Fruit fly (Drosophila melanogaster): ENCODE measurements around the gene S6k.

Gene S6k

dm6 chr3L:5821506-5821905 lies 10.8 kb upstream of the S6k start (continued):
- TF ChIP-seq CG10209 (GFP tag; optimal IDR thresholded peaks at IDR 0.05) (no peak), pan (optimal IDR thresholded peaks at IDR 0.05) (no peak), pan (GFP tag; optimal IDR thresholded peaks at IDR 0.05 in 1 of 2, IDR thresholded peaks at IDR 0.05 in 1 of 2) (no peak), CG7745 (tag; optimal IDR thresholded peaks at IDR 0.05) (peak; percentile 13), CG1603 (tag; optimal IDR thresholded peaks at IDR 0.05) (no peak), CG10321 (GFP tag; IDR thresholded peaks at IDR 0.05) (no peak), ranshi (GFP tag; IDR thresholded peaks at IDR 0.05) (no peak), nom (GFP tag; optimal IDR thresholded peaks at IDR 0.05) (peak; percentile 48), grn (GFP tag; optimal IDR thresholded peaks at IDR 0.05) (no peak), Sox102F (GFP tag; optimal IDR thresholded peaks at IDR 0.05) (no peak), CG6813 (GFP tag; optimal IDR thresholded peaks at IDR 0.05) (peak; percentile 12), CG15696 (tag; optimal IDR thresholded peaks at IDR 0.05) (peak; percentile 23), CG12104 (GFP tag; optimal IDR thresholded peaks at IDR 0.05) (no peak), ham (GFP tag; IDR thresholded peaks at IDR 0.05) (no peak), CG3163 (GFP tag; optimal IDR thresholded peaks at IDR 0.05) (no peak), Poxn (GFP tag; IDR thresholded peaks at IDR 0.05) (no peak), Dip3 (GFP tag; optimal IDR thresholded peaks at IDR 0.05) (no peak), CG18011 (GFP tag; optimal IDR thresholded peaks at IDR 0.05) (no peak), gt (GFP tag; IDR thresholded peaks at IDR 0.05) (no peak), Sry-β (GFP tag; optimal IDR thresholded peaks at IDR 0.05) (no peak), CG11093 (GFP tag; IDR thresholded peaks at IDR 0.05) (no peak), CG7372 (GFP tag; IDR thresholded peaks at IDR 0.05) (peak; percentile 37; the same call in 1 of the 2 replicates), Pdp1 (GFP tag; optimal IDR thresholded peaks at IDR 0.05) (no peak), corto (GFP tag; optimal IDR thresholded peaks at IDR 0.05) (no peak), ro (GFP tag; IDR thresholded peaks at IDR 0.05) (no peak), vfl (GFP tag; optimal IDR thresholded peaks at IDR 0.05) (no peak), BtbVII (GFP tag; optimal IDR thresholded peaks at IDR 0.05) (no peak), CG17568 (GFP tag; optimal IDR thresholded peaks at IDR 0.05) (no peak)

- peak; percentile 84 for TF ChIP-seq CTCF (GFP tag; optimal IDR thresholded peaks at IDR 0.05)
- TF ChIP-seq ssp (GFP tag; IDR thresholded peaks at IDR 0.05), result no peak
These were observed 10.1 kb upstream of the S6k start for dm6 chr3L:5820793-5821192.

- peak; percentile 28 for TF ChIP-seq Xbp1 (GFP tag; optimal IDR thresholded peaks at IDR 0.05)
- TF ChIP-seq CG8478 (optimal IDR thresholded peaks at IDR 0.05), result no peak
- TF ChIP-seq so (GFP tag; IDR thresholded peaks at IDR 0.05), result peak; percentile 23; the same call in 1 of the 3 replicates
- TF ChIP-seq CG17568 (GFP tag; optimal IDR thresholded peaks at IDR 0.05), result no peak
- TF ChIP-seq twi (tag; optimal IDR thresholded peaks at IDR 0.05), result no peak
- TF ChIP-seq CG10959 (GFP tag; IDR thresholded peaks at IDR 0.05), result no peak
- no peak for TF ChIP-seq CTCF (GFP tag; optimal IDR thresholded peaks at IDR 0.05)
- no peak for TF ChIP-seq CG10431 (GFP tag; optimal IDR thresholded peaks at IDR 0.05)
- no peak for TF ChIP-seq CG34376 (GFP tag; optimal IDR thresholded peaks at IDR 0.05)
- TF ChIP-seq Xrp1 (GFP tag; IDR thresholded peaks at IDR 0.05), result no peak; the same call in 1 of the 2 replicates
- TF ChIP-seq CG13775 (GFP tag; optimal IDR thresholded peaks at IDR 0.05), result no peak
- TF ChIP-seq tll (GFP tag; optimal IDR thresholded peaks at IDR 0.05), result no peak
- no peak for TF ChIP-seq amos (GFP tag; IDR thresholded peaks at IDR 0.05; ENCODE audit: partially characterized antibody)
- 0 out of 2 replicates have a peak, but pooled peaks have one; percentile 5 for TF ChIP-seq CG14014 (GFP tag; IDR thresholded peaks at IDR 0.05)
- peak; percentile 29 for TF ChIP-seq CG3281 (GFP tag; optimal IDR thresholded peaks at IDR 0.05)
- TF ChIP-seq Dbx (GFP tag; IDR thresholded peaks at IDR 0.05), result no peak
- TF ChIP-seq gcm (GFP tag; optimal IDR thresholded peaks at IDR 0.05), result no peak
- TF ChIP-seq CG8290 (GFP tag; optimal IDR thresholded peaks at IDR 0.05), result no peak
- TF ChIP-seq CG8290 (tag; optimal IDR thresholded peaks at IDR 0.05), result peak in 1 of 2 experiments; percentile 40
- peak; percentile 3 for TF ChIP-seq CG12659 (GFP tag; optimal IDR thresholded peaks at IDR 0.05)
- no peak for TF ChIP-seq CG10267 (tag; optimal IDR thresholded peaks at IDR 0.05)
- TF ChIP-seq CG13123 (GFP tag; optimal IDR thresholded peaks at IDR 0.05), result no peak
- TF ChIP-seq HmgZ (tag; optimal IDR thresholded peaks at IDR 0.05), result no peak
These were observed 9.3 kb upstream of the S6k start for dm6 chr3L:5820039-5820438.

Measured in whole organism, embryonic.